Worm (Caenorhabditis elegans): ENCODE results near the gene ivd-1.
A peak's percentile ranks its signal among the peaks of the same experiment; 100 is the strongest.

The ivd-1 gene

ce11 chrIV:5081122-5081521 lies 7.5 kb downstream of the ivd-1 start (continued):
- no peak for TF ChIP-seq madf-5 (GFP tag; IDR thresholded peaks at IDR 0.05)
- no peak for TF ChIP-seq nhr-77 (tag; optimal IDR thresholded peaks at IDR 0.05)
- TF ChIP-seq zip-11 (GFP tag; IDR thresholded peaks at IDR 0.05): no peak
- no peak for TF ChIP-seq R02D3.7 (tag; optimal IDR thresholded peaks at IDR 0.05)
- TF ChIP-seq ceh-28 (tag; optimal IDR thresholded peaks at IDR 0.05): no peak
- TF ChIP-seq vab-7 (GFP tag; IDR thresholded peaks at IDR 0.05): no peak
- peak; percentile 3 for TF ChIP-seq hlh-30 (tag; optimal IDR thresholded peaks at IDR 0.05; ENCODE audit: insufficient read depth)
- peak in 1 of 2 experiments; percentile 9 for TF ChIP-seq hif-1 (tag; optimal IDR thresholded peaks at IDR 0.05)
- TF ChIP-seq nhr-6 (tag; optimal IDR thresholded peaks at IDR 0.05): no peak
- no peak for TF ChIP-seq F26F4.8 (GFP tag; conservative IDR thresholded peaks at IDR 0.05)
- TF ChIP-seq lir-3 (tag; optimal IDR thresholded peaks at IDR 0.05): no peak
- TF ChIP-seq daf-16 (GFP tag; optimal IDR thresholded peaks at IDR 0.05): no peak
- no peak for TF ChIP-seq daf-16 (tag; optimal IDR thresholded peaks at IDR 0.05)
- TF ChIP-seq lin-38 (GFP tag; IDR thresholded peaks at IDR 0.05): no peak
- no peak for TF ChIP-seq nhr-10 (tag; optimal IDR thresholded peaks at IDR 0.05)
- TF ChIP-seq zip-2 (tag; optimal IDR thresholded peaks at IDR 0.05): no peak
- TF ChIP-seq fkh-10 (GFP tag; optimal IDR thresholded peaks at IDR 0.05): no peak
- TF ChIP-seq lsy-2 (tag; optimal IDR thresholded peaks at IDR 0.05): peak in 1 of 2 experiments; percentile 0
- TF ChIP-seq mep-1 (tag; optimal IDR thresholded peaks at IDR 0.05): peak; percentile 41
- TF ChIP-seq set-16 (GFP tag; IDR thresholded peaks at IDR 0.05): no peak
- peak; percentile 45 for TF ChIP-seq aha-1 (tag)
- TF ChIP-seq mes-2 (tag; optimal IDR thresholded peaks at IDR 0.05; ENCODE audit: poor library complexity, severe bottlenecking): no peak
- TF ChIP-seq D1046.2 (GFP tag; IDR thresholded peaks at IDR 0.05): no peak
- no peak for TF ChIP-seq egl-43 (GFP tag; IDR thresholded peaks at IDR 0.05)
- TF ChIP-seq nhr-28 (tag; optimal IDR thresholded peaks at IDR 0.05): no peak
- TF ChIP-seq skn-1 (tag; optimal IDR thresholded peaks at IDR 0.05): no peak

ce11 chrIV:5078846-5079245 lies 9.8 kb downstream of the ivd-1 start:
- peak; percentile 88 for TF ChIP-seq aha-1 (tag)
- TF ChIP-seq daf-16 (GFP tag; optimal IDR thresholded peaks at IDR 0.05): peak in 1 of 2 experiments; percentile 32
- no peak for TF ChIP-seq daf-16 (tag; optimal IDR thresholded peaks at IDR 0.05)
- TF ChIP-seq cey-2 (tag; optimal IDR thresholded peaks at IDR 0.05; ENCODE audit: borderline replicate concordance, insufficient read depth): no peak
- no peak for TF ChIP-seq hif-1 (tag; optimal IDR thresholded peaks at IDR 0.05)
- TF ChIP-seq unc-62 (GFP tag; optimal IDR thresholded peaks at IDR 0.05 in 1 of 2): peak in 1 of 2 experiments; percentile 60
- TF ChIP-seq unc-62 (tag; optimal IDR thresholded peaks at IDR 0.05): no peak
- TF ChIP-seq lsy-2 (tag; optimal IDR thresholded peaks at IDR 0.05): peak in 1 of 2 experiments; percentile 12

- no peak for TF ChIP-seq nhr-25 (tag; optimal IDR thresholded peaks at IDR 0.05; ENCODE audit: borderline replicate concordance, insufficient read depth)
- TF ChIP-seq rbr-2 (tag; optimal IDR thresholded peaks at IDR 0.05): no peak
- 0 out of 2 replicates have a peak, but pooled peaks have one; percentile 29 for TF ChIP-seq hmg-1.1 (GFP tag; IDR thresholded peaks at IDR 0.05)
- TF ChIP-seq set-16 (GFP tag; IDR thresholded peaks at IDR 0.05): no peak
- no peak for TF ChIP-seq vab-7 (GFP tag; IDR thresholded peaks at IDR 0.05)
- TF ChIP-seq snpc-4 (tag; optimal IDR thresholded peaks at IDR 0.05): no peak
- no peak for TF ChIP-seq tag-97 (GFP tag; IDR thresholded peaks at IDR 0.05)
- no peak for TF ChIP-seq F44E2.7 (GFP tag; IDR thresholded peaks at IDR 0.05)
- no peak for TF ChIP-seq ceh-20 (GFP tag; IDR thresholded peaks at IDR 0.05)
- TF ChIP-seq nhr-10 (tag; optimal IDR thresholded peaks at IDR 0.05): no peak
- TF ChIP-seq tra-1 (GFP tag; IDR thresholded peaks at IDR 0.05): no peak
- TF ChIP-seq daf-8 (GFP tag; IDR thresholded peaks at IDR 0.05): no peak
- TF ChIP-seq aha-1 (tag): peak; percentile 85
- TF ChIP-seq unc-62 (GFP tag; optimal IDR thresholded peaks at IDR 0.05 in 1 of 2): peak in 1 of 2 experiments; percentile 63
- TF ChIP-seq unc-62 (tag; optimal IDR thresholded peaks at IDR 0.05): no peak
- no peak for TF ChIP-seq pha-4 (GFP tag; IDR thresholded peaks at IDR 0.05)
- TF ChIP-seq pha-4 (tag; optimal IDR thresholded peaks at IDR 0.05): no peak
- no peak for TF ChIP-seq attf-4 (tag; optimal IDR thresholded peaks at IDR 0.05)
- TF ChIP-seq nhr-41 (GFP tag; IDR thresholded peaks at IDR 0.05): no peak
- no peak for TF ChIP-seq nhr-11 (tag; optimal IDR thresholded peaks at IDR 0.05)
- peak; percentile 56 for TF ChIP-seq nhr-6 (tag; optimal IDR thresholded peaks at IDR 0.05)
- TF ChIP-seq zip-11 (GFP tag; IDR thresholded peaks at IDR 0.05): no peak
Observed at ce11 chrIV:5077918-5078317, 10.7 kb downstream of the ivd-1 start.
